Worm (Caenorhabditis elegans) whole organism, L1 larva: Measurements from ENCODE around the gene tut-2.
A peak's percentile ranks its signal among the peaks of the same experiment; 100 is the strongest.

Source experiments
- C04F5.9 ChIP-seq: sonication (generic microtip); optimal IDR thresholded peaks from 2 replicates; lab custom pipeline; 2016; ENCODE audit warnings: missing genetic modification characterization, missing compliant biosample characterization
- C16A3.4 ChIP-seq: fragments of 150-350 bp; optimal IDR thresholded peaks from 2 replicates; lab custom pipeline; 2014; ENCODE audit warnings: missing biosample characterization, missing genetic modification characterization
- F16B12.6 ChIP-seq: fragments of 150-350 bp; optimal IDR thresholded peaks from 2 replicates; lab custom pipeline; 2014; ENCODE audit warnings: missing biosample characterization, missing genetic modification characterization
- Y116A8C.19 ChIP-seq: sonication (generic microtip); optimal IDR thresholded peaks from 2 replicates; lab custom pipeline; 2016; ENCODE audit warnings: missing compliant biosample characterization, missing genetic modification characterization, borderline replicate concordance
- ama-1 ChIP-seq: fragments of 150-350 bp; optimal IDR thresholded peaks from 2 replicates; lab custom pipeline; 2014
- ceh-8 ChIP-seq: fragments of 200-800 bp; sonication (Bioruptor generic); optimal IDR thresholded peaks from 2 replicates; lab custom pipeline; 2018; ENCODE audit warnings: mild to moderate bottlenecking, missing genetic modification characterization, moderate library complexity, missing compliant biosample characterization
- ceh-82 ChIP-seq, 3 experiments: fragments of 150-350 bp in 1 of 3; sonication (generic microtip) in 2 of 3; optimal IDR thresholded peaks; 2 replicates each; lab custom pipeline; 2014 to 2017; ENCODE audit warnings: missing biosample characterization in 3 of 3, missing genetic modification characterization in 3 of 3
- ceh-90 ChIP-seq: sonication (generic microtip); optimal IDR thresholded peaks from 2 replicates; lab custom pipeline; 2016; ENCODE audit warnings: missing genetic modification characterization, missing compliant biosample characterization
- dpl-1 ChIP-seq, 3 experiments: fragments of 150-350 bp in 2 of 3; sonication (generic microtip) in 1 of 3; optimal IDR thresholded peaks; 2 replicates each; lab custom pipeline; 2014 to 2017; ENCODE audit warnings: missing biosample characterization in 3 of 3, missing genetic modification characterization in 3 of 3, missing genetic modification reagents in 3 of 3
- dsc-1 ChIP-seq: sonication (generic microtip); optimal IDR thresholded peaks from 2 replicates; lab custom pipeline; 2016; ENCODE audit warnings: mild to moderate bottlenecking, missing genetic modification characterization, missing compliant biosample characterization
- efl-1 ChIP-seq, 4 experiments: fragments of 150-350 bp; optimal IDR thresholded peaks in 3 of 4; peaks in 1 of 4; 1 replicate in 1 of 4; 2 replicates in 3 of 4; lab custom pipeline; 2014; ENCODE audit warnings: missing biosample characterization in 2 of 4, missing genetic modification characterization in 2 of 4, missing genetic modification reagents in 2 of 4
- egl-27 ChIP-seq, 2 experiments: fragments of 150-350 bp in 1 of 2; sonication (generic microtip); optimal IDR thresholded peaks; 3 replicates each; lab custom pipeline; 2017 to 2018; ENCODE audit warnings: missing biosample characterization in 2 of 2, missing genetic modification characterization in 2 of 2, missing genetic modification reagents in 2 of 2
- elt-2 ChIP-seq: sonication (generic microtip); optimal IDR thresholded peaks from 2 replicates; lab custom pipeline; 2016; ENCODE audit warnings: missing genetic modification characterization, mild to moderate bottlenecking, inconsistent platforms, missing compliant biosample characterization, missing genetic modification reagents
- elt-3 ChIP-seq, 6 experiments: fragments of 150-350 bp in 1 of 6; sonication (generic microtip); optimal IDR thresholded peaks; 2 replicates each; lab custom pipeline; 2017 to 2018; ENCODE audit warnings: missing biosample characterization in 6 of 6, missing genetic modification characterization in 6 of 6, inconsistent platforms in 1 of 6
- fkh-10 ChIP-seq: sonication (generic microtip); optimal IDR thresholded peaks from 2 replicates; lab custom pipeline; 2017; ENCODE audit warnings: missing biosample characterization, missing genetic modification reagents, missing genetic modification characterization
- fkh-4 ChIP-seq: sonication (generic microtip); optimal IDR thresholded peaks from 2 replicates; lab custom pipeline; 2016; ENCODE audit warnings: missing compliant biosample characterization, missing genetic modification characterization, borderline replicate concordance
- fkh-8 ChIP-seq: sonication (generic microtip); optimal IDR thresholded peaks from 2 replicates; lab custom pipeline; 2016; ENCODE audit warnings: mild to moderate bottlenecking, missing genetic modification characterization, missing compliant biosample characterization
- grh-1 ChIP-seq: fragments of 200-800 bp; sonication (Bioruptor generic); IDR thresholded peaks from 2 replicates; pipeline ENCODE4 v1.3.6; 2022; ENCODE audit warnings: missing genetic modification reagents, missing genetic modification characterization, missing compliant biosample characterization
- hpl-2 ChIP-seq: fragments of 150-350 bp; optimal IDR thresholded peaks from 2 replicates; lab custom pipeline; 2014; ENCODE audit warnings: missing biosample characterization, missing genetic modification reagents, missing genetic modification characterization
- irx-1 ChIP-seq: sonication (generic microtip); optimal IDR thresholded peaks from 2 replicates; lab custom pipeline; 2016; ENCODE audit warnings: missing genetic modification characterization, missing compliant biosample characterization
- lin-14 ChIP-seq: fragments of 200-800 bp; sonication (Bioruptor generic); optimal IDR thresholded peaks from 2 replicates; lab custom pipeline; 2018; ENCODE audit warnings: mild to moderate bottlenecking, missing genetic modification characterization, moderate library complexity, missing compliant biosample characterization
- lin-15B ChIP-seq: fragments of 150-350 bp; sonication (generic microtip); optimal IDR thresholded peaks from 3 replicates; lab custom pipeline; 2014; ENCODE audit warnings: missing biosample characterization, missing genetic modification characterization
- lin-35 ChIP-seq, 2 experiments: fragments of 150-350 bp; optimal IDR thresholded peaks; 2 replicates each; lab custom pipeline; 2014; ENCODE audit warnings: missing biosample characterization in 2 of 2, missing genetic modification characterization in 2 of 2, missing genetic modification reagents in 2 of 2
- lin-39 ChIP-seq: fragments of 150-350 bp; optimal IDR thresholded peaks from 2 replicates; lab custom pipeline; 2014; ENCODE audit warnings: missing biosample characterization, missing genetic modification reagents, missing genetic modification characterization
- lir-3 ChIP-seq: sonication (generic microtip); optimal IDR thresholded peaks from 2 replicates; lab custom pipeline; 2016; ENCODE audit warnings: mild to moderate bottlenecking, missing genetic modification characterization, moderate library complexity, missing compliant biosample characterization; ENCODE audit not compliant: poor library complexity
- lsy-2 ChIP-seq, 2 experiments: fragments of 150-350 bp; optimal IDR thresholded peaks; 2 replicates each; lab custom pipeline; 2014; ENCODE audit warnings: missing biosample characterization in 2 of 2, missing genetic modification characterization in 2 of 2
- mab-9 ChIP-seq: fragments of 200-800 bp; sonication (Bioruptor generic); IDR thresholded peaks from 2 replicates; pipeline ENCODE4 v1.3.6; 2022; ENCODE audit warnings: missing genetic modification reagents, missing genetic modification characterization, missing compliant biosample characterization
- mep-1 ChIP-seq: fragments of 150-350 bp; optimal IDR thresholded peaks from 2 replicates; lab custom pipeline; 2014; ENCODE audit warnings: missing biosample characterization, missing genetic modification characterization
- nhr-12 ChIP-seq: sonication (generic microtip); optimal IDR thresholded peaks from 2 replicates; lab custom pipeline; 2017; ENCODE audit warnings: missing biosample characterization, missing genetic modification characterization
- nhr-19 ChIP-seq: fragments of 200-800 bp; sonication (Bioruptor generic); conservative IDR thresholded peaks from 2 replicates; pipeline ENCODE4 v1.3.6; 2022; ENCODE audit warnings: missing genetic modification characterization, missing compliant biosample characterization
- nhr-20 ChIP-seq: sonication (generic microtip); optimal IDR thresholded peaks from 2 replicates; lab custom pipeline; 2016; ENCODE audit warnings: mild to moderate bottlenecking, missing genetic modification characterization, missing compliant biosample characterization
- nhr-47 ChIP-seq: sonication (generic microtip); optimal IDR thresholded peaks from 2 replicates; lab custom pipeline; 2016; ENCODE audit warnings: mild to moderate bottlenecking, missing genetic modification characterization, moderate library complexity, missing compliant biosample characterization
- nhr-71 ChIP-seq: sonication (generic microtip); optimal IDR thresholded peaks from 2 replicates; lab custom pipeline; 2016; ENCODE audit warnings: mild to moderate bottlenecking, missing genetic modification characterization, moderate library complexity, missing compliant biosample characterization
- nhr-84 ChIP-seq: sonication (generic microtip); optimal IDR thresholded peaks from 2 replicates; lab custom pipeline; 2017; ENCODE audit warnings: missing biosample characterization, missing genetic modification characterization
- nhr-85 ChIP-seq: sonication (generic microtip); peaks from one replicate; lab custom pipeline; 2016; ENCODE audit warnings: missing genetic modification characterization, inconsistent platforms, missing compliant biosample characterization
- pax-3 ChIP-seq: fragments of 200-800 bp; sonication (Bioruptor generic); optimal IDR thresholded peaks from 2 replicates; lab custom pipeline; 2018; ENCODE audit warnings: mild to moderate bottlenecking, missing genetic modification characterization, moderate library complexity, missing compliant biosample characterization
- pqm-1 ChIP-seq: sonication (generic microtip); optimal IDR thresholded peaks from 3 replicates; lab custom pipeline; 2017; ENCODE audit warnings: missing biosample characterization, missing genetic modification characterization
- skn-1 ChIP-seq: fragments of 150-350 bp; optimal IDR thresholded peaks from 2 replicates; lab custom pipeline; 2014; ENCODE audit warnings: missing biosample characterization, missing genetic modification characterization
- snu-23 ChIP-seq: sonication (generic microtip); optimal IDR thresholded peaks from 2 replicates; lab custom pipeline; 2016; ENCODE audit warnings: missing genetic modification characterization, missing compliant biosample characterization
- sup-37 ChIP-seq: fragments of 200-800 bp; sonication (Bioruptor generic); optimal IDR thresholded peaks from 2 replicates; lab custom pipeline; 2018; ENCODE audit warnings: mild to moderate bottlenecking, missing genetic modification characterization, missing compliant biosample characterization
- tbx-2 ChIP-seq: sonication (generic microtip); optimal IDR thresholded peaks from 2 replicates; lab custom pipeline; 2016; ENCODE audit warnings: missing genetic modification characterization, missing compliant biosample characterization
- unc-86 ChIP-seq: sonication (generic microtip); optimal IDR thresholded peaks from 2 replicates; lab custom pipeline; 2016; ENCODE audit warnings: missing genetic modification characterization, missing compliant biosample characterization
- xbp-1 ChIP-seq: sonication (generic microtip); optimal IDR thresholded peaks from 2 replicates; lab custom pipeline; 2016; ENCODE audit warnings: missing genetic modification characterization, missing compliant biosample characterization
- zag-1 ChIP-seq: fragments of 150-350 bp; optimal IDR thresholded peaks from 2 replicates; lab custom pipeline; 2014; ENCODE audit warnings: missing biosample characterization, missing genetic modification characterization
- zip-4 ChIP-seq: fragments of 200-800 bp; sonication (Bioruptor generic); optimal IDR thresholded peaks from 2 replicates; lab custom pipeline; 2018; ENCODE audit warnings: mild to moderate bottlenecking, missing genetic modification characterization, moderate library complexity, missing compliant biosample characterization
- ztf-11 ChIP-seq, 2 experiments: sonication (generic microtip); optimal IDR thresholded peaks; 2 replicates each; lab custom pipeline; 2016 to 2017; ENCODE audit warnings: missing genetic modification characterization in 2 of 2, missing biosample characterization in 1 of 2, missing compliant biosample characterization in 1 of 2

Gene tut-2

DNA sequence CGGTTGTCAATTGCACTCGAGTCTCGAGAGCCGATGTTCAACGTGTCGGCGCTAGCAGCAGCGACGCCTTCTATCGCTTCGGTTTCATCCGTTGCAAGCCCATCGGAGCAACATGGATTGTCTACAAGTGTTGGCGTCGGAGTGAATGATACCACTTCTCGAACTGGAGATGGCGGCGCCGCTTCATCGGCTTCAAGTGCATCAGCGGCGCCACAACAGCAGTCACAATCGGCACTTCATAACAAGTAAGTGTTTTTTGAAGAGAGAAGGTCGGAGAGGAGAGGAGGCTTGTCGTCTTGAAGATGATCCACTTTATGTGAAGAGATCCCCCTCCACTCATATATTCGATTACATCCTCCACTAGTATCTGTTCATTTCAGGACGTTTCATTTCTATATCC lies 14.6 kb downstream of the tut-2 start (continued):
- TF ChIP-seq unc-86 (no peak), nhr-85 (tag; lab: Kevin White, UChicago) (no peak), tbx-2 (tag; lab: Kevin White, UChicago) (peak; percentile 48), ceh-8 (GFP tag; lab: Kevin White, UChicago) (no peak), mab-9 (no peak), F16B12.6 (tag; lab: Kevin White, UChicago) (no peak), nhr-19 (no peak), lin-35 (GFP tag; optimal IDR thresholded peaks at IDR 0.05; lab: Kevin White, UChicago) (no peak), fkh-8 (tag; lab: Kevin White, UChicago) (no peak), xbp-1 (no peak), zag-1 (tag; lab: Kevin White, UChicago) (no peak), nhr-12 (tag; lab: Kevin White, UChicago) (no peak), C04F5.9 (tag; lab: Kevin White, UChicago) (no peak), dpl-1 (GFP tag; optimal IDR thresholded peaks at IDR 0.05; lab: Kevin White, UChicago) (no peak), nhr-84 (no peak), mep-1 (tag; lab: Kevin White, UChicago) (no peak), grh-1 (0 out of 2 replicates have a peak, but pooled peaks have one; percentile 34), fkh-10 (no peak), Y116A8C.19 (no peak), sup-37 (GFP tag; lab: Kevin White, UChicago) (peak; percentile 16), lin-39 (tag; lab: Kevin White, UChicago) (no peak)
- TF ChIP-seq, all 84 proteins: peak for 5

DNA sequence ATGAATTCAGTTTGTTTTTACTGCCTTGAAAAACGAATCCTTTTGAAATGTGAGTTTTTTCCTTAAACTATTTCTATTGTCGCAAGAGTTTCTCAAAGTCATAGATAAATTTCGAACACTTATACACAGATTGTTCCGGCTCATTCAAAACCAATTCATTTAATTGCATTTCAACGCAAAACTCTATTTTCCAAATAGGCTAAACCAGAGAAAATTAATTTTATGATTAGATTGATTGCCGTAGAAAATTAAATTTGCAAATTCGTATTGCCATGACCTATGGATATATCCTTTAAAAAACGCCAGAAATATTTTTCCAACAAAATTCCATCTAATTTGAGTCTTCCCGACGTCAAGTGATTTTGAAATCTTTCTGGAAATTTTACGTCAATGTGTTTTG lies 17.9 kb downstream of the tut-2 start:
- TF ChIP-seq fkh-10 (no peak), fkh-4 (tag; lab: Kevin White, UChicago) (no peak), C16A3.4 (tag; lab: Kevin White, UChicago) (no peak), elt-2 (tag; lab: Kevin White, UChicago) (no peak), ceh-8 (GFP tag; lab: Kevin White, UChicago) (no peak), lir-3 (tag; lab: Kevin White, UChicago) (no peak), nhr-20 (tag; lab: Kevin White, UChicago) (no peak), lin-35 (GFP tag; optimal IDR thresholded peaks at IDR 0.05; lab: Kevin White, UChicago) (no peak), nhr-71 (tag; lab: Kevin White, UChicago) (peak; percentile 15), lin-15B (tag; lab: Kevin White, UChicago) (no peak), ceh-90 (tag; lab: Kevin White, UChicago) (no peak), ztf-11 (tag; optimal IDR thresholded peaks at IDR 0.05; lab: Kevin White, UChicago) (no peak), lin-14 (peak; percentile 29), zag-1 (tag; lab: Kevin White, UChicago) (no peak), snu-23 (GFP tag; lab: Kevin White, UChicago) (no peak), lin-39 (tag; lab: Kevin White, UChicago) (no peak), dsc-1 (peak; percentile 4), egl-27 (tag; optimal IDR thresholded peaks at IDR 0.05; lab: Kevin White, UChicago) (no peak), hpl-2 (no peak), nhr-12 (tag; lab: Kevin White, UChicago) (no peak), elt-3 (tag; optimal IDR thresholded peaks at IDR 0.05; lab: Kevin White, UChicago) (no peak)

DNA sequence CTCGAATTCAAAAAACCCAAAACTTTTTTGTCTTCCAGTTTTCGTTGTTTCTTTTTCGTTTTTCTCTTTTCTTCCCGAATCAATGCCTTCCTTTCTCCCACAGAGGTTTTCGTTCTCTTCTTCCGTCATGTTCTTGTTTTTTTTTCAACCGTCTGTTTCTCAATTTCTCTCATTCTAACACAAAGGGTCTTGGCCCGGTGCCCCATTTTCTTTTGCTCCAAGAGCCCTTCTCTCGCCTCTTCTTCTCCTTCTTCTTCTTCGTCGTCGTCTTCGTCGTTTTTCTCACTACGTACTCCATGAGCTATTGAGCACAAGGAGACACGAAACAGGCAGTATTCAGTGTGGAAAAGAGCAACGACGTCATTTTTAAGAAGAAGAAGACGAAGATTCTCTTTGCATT lies 19.4 kb downstream of the tut-2 start:
- no peak for TF ChIP-seq nhr-19
- TF ChIP-seq zag-1 (tag; lab: Kevin White, UChicago) = peak; percentile 3
- TF ChIP-seq pax-3 (tag; lab: Kevin White, UChicago) = no peak
- peak; percentile 3 for TF ChIP-seq fkh-8 (tag; lab: Kevin White, UChicago)
- TF ChIP-seq nhr-47 (tag; lab: Kevin White, UChicago) = peak; percentile 37
- TF ChIP-seq lin-14 = peak; percentile 88
- peak; percentile 50 for TF ChIP-seq dsc-1
- TF ChIP-seq sup-37 (GFP tag; lab: Kevin White, UChicago) = no peak
- TF ChIP-seq tbx-2 (tag; lab: Kevin White, UChicago) = no peak
- TF ChIP-seq zip-4 (GFP tag; lab: Kevin White, UChicago) = no peak
- no peak for TF ChIP-seq irx-1 (tag; lab: Kevin White, UChicago)
- TF ChIP-seq lsy-2 (tag; optimal IDR thresholded peaks at IDR 0.05; lab: Kevin White, UChicago) = peak in 1 of 2 experiments; percentile 55
- no peak for TF ChIP-seq skn-1
- peak in 1 of 3 experiments; percentile 12 for TF ChIP-seq dpl-1 (GFP tag; optimal IDR thresholded peaks at IDR 0.05; lab: Kevin White, UChicago)
- peak; percentile 18 for TF ChIP-seq unc-86
- TF ChIP-seq ama-1 (lab: Kevin White, UChicago) = no peak
- TF ChIP-seq C16A3.4 (tag; lab: Kevin White, UChicago) = no peak
- TF ChIP-seq ceh-82 (tag; optimal IDR thresholded peaks at IDR 0.05; lab: Kevin White, UChicago) = peak in 1 of 3 experiments; percentile 51
- peak; percentile 32 for TF ChIP-seq xbp-1
- TF ChIP-seq fkh-10 = peak; percentile 45
- peak; percentile 13 to 29 for TF ChIP-seq efl-1 (optimal IDR thresholded peaks at IDR 0.05; lab: Kevin White, UChicago)
- no peak for TF ChIP-seq efl-1 (GFP tag; optimal IDR thresholded peaks at IDR 0.05 in 1 of 2; lab: Kevin White, UChicago)
- no peak for TF ChIP-seq pqm-1 (tag; lab: Kevin White, UChicago)
- peak; percentile 5 for TF ChIP-seq mep-1 (tag; lab: Kevin White, UChicago)
- TF ChIP-seq nhr-71 (tag; lab: Kevin White, UChicago) = peak; percentile 51
- no peak for TF ChIP-seq lin-35 (GFP tag; optimal IDR thresholded peaks at IDR 0.05; lab: Kevin White, UChicago)
- TF ChIP-seq mab-9 = no peak
- TF ChIP-seq ztf-11 (tag; optimal IDR thresholded peaks at IDR 0.05; lab: Kevin White, UChicago) = no peak
